Worm (Caenorhabditis elegans) whole organism, midembryonic: ENCODE data around the gene mrp-2.

Experiments
- T22C8.4 ChIP-seq: fragments of 200-800 bp; sonication (Bioruptor generic); IDR thresholded peaks from 2 replicates; pipeline ENCODE4 v1.3.6; 2022; ENCODE audit warnings: missing genetic modification characterization, missing compliant biosample characterization
- ref-1 ChIP-seq: fragments of 200-800 bp; sonication (Bioruptor generic); conservative IDR thresholded peaks from 2 replicates; pipeline ENCODE4 v1.3.6; 2022; ENCODE audit warnings: missing genetic modification reagents, missing genetic modification characterization, missing compliant biosample characterization
- ztf-23 ChIP-seq: fragments of 200-800 bp; sonication (Bioruptor generic); IDR thresholded peaks from 2 replicates; pipeline ENCODE4 v1.3.6; 2022; ENCODE audit warnings: missing genetic modification reagents, missing genetic modification characterization, missing compliant biosample characterization
- ztf-29 ChIP-seq: fragments of 200-800 bp; sonication (Bioruptor generic); IDR thresholded peaks from 2 replicates; pipeline ENCODE4 v1.3.6; 2022; ENCODE audit warnings: missing genetic modification reagents, missing genetic modification characterization, missing compliant biosample characterization

ce11 chrX:557195-557594 is 15.3 kb downstream of the mrp-2 start, which contains the start of gene hlh-19:
- TF ChIP-seq ztf-23 (GFP tag; lab: Robert Waterston, UW): no peak
- TF ChIP-seq ztf-29 (GFP tag; lab: Robert Waterston, UW): no peak
- no peak for TF ChIP-seq T22C8.4 (GFP tag; lab: Robert Waterston, UW)
- no peak for TF ChIP-seq ref-1 (GFP tag; lab: Robert Waterston, UW)
